Fruit fly (Drosophila melanogaster): ENCODE data around the gene CG3402.

Gene CG3402

dm6 chr3L:681793-682369, 29.2 kb upstream of the CG3402 start (continued):
- no peak for TF ChIP-seq Camta (GFP tag; optimal IDR thresholded peaks at IDR 0.05)
- TF ChIP-seq Sry-β (GFP tag; optimal IDR thresholded peaks at IDR 0.05): peak; percentile 4
- TF ChIP-seq Mrtf (GFP tag; IDR thresholded peaks at IDR 0.05): no peak
- peak in 1 of 2 experiments; percentile 33 for TF ChIP-seq Eip74EF (GFP tag; optimal IDR thresholded peaks at IDR 0.05)
- TF ChIP-seq CG4730 (GFP tag; IDR thresholded peaks at IDR 0.05): no peak
- no peak for TF ChIP-seq CG7928 (GFP tag; optimal IDR thresholded peaks at IDR 0.05)
- TF ChIP-seq usp (GFP tag; optimal IDR thresholded peaks at IDR 0.05): no peak
- peak; percentile 10 for TF ChIP-seq CG30020 (tag; optimal IDR thresholded peaks at IDR 0.05)
- TF ChIP-seq CG9609 (GFP tag; optimal IDR thresholded peaks at IDR 0.05): peak; percentile 42
- TF ChIP-seq Opbp (GFP tag; IDR thresholded peaks at IDR 0.05; ENCODE audit: partially characterized antibody): peak; percentile 46; the same call in 2 of the 3 replicates
- no peak for TF ChIP-seq CG12236 (GFP tag; optimal IDR thresholded peaks at IDR 0.05)
- TF ChIP-seq jumu (GFP tag; optimal IDR thresholded peaks at IDR 0.05): peak; percentile 2
- TF ChIP-seq CG34224 (GFP tag; IDR thresholded peaks at IDR 0.05; ENCODE audit: partially characterized antibody): peak; percentile 64
- TF ChIP-seq zfh1 (GFP tag; IDR thresholded peaks at IDR 0.05): 0 out of 3 replicates have a peak, but pooled peaks have one; percentile 36
- TF ChIP-seq sd (tag; optimal IDR thresholded peaks at IDR 0.05): peak; percentile 21
- no peak for TF ChIP-seq Doc2 (GFP tag; IDR thresholded peaks at IDR 0.05)
- TF ChIP-seq pum (GFP tag; optimal IDR thresholded peaks at IDR 0.05): no peak
- TF ChIP-seq CG33557 (GFP tag; optimal IDR thresholded peaks at IDR 0.05): peak; percentile 44
- peak; percentile 45 for TF ChIP-seq CG14710 (tag; optimal IDR thresholded peaks at IDR 0.05)
- no peak for TF ChIP-seq rib (GFP tag; IDR thresholded peaks at IDR 0.05)
- TF ChIP-seq NK7.1 (GFP tag; optimal IDR thresholded peaks at IDR 0.05): no peak
- TF ChIP-seq chif (GFP tag; optimal IDR thresholded peaks at IDR 0.05): peak in 1 of 2 experiments; percentile 41
- TF ChIP-seq CG6854 (GFP tag; optimal IDR thresholded peaks at IDR 0.05): no peak
- TF ChIP-seq CG17829 (tag; optimal IDR thresholded peaks at IDR 0.05): peak; percentile 43
- no peak for TF ChIP-seq Kr (GFP tag; optimal IDR thresholded peaks at IDR 0.05)
- no peak for TF ChIP-seq run (tag; optimal IDR thresholded peaks at IDR 0.05)
- TF ChIP-seq CG34422 (GFP tag; IDR thresholded peaks at IDR 0.05): peak; percentile 81; the same call in 1 of the 3 replicates
- TF ChIP-seq Ptx1 (GFP tag; IDR thresholded peaks at IDR 0.05): no peak
- peak; percentile 40; the same call in 1 of the 3 replicates for TF ChIP-seq knrl (GFP tag; IDR thresholded peaks at IDR 0.05; ENCODE audit: partially characterized antibody)
- no peak; the same call in 1 of the 2 replicates for TF ChIP-seq ranshi (GFP tag; IDR thresholded peaks at IDR 0.05)
- no peak for TF ChIP-seq CG17612 (GFP tag; IDR thresholded peaks at IDR 0.05)
- TF ChIP-seq CG32772 (GFP tag; IDR thresholded peaks at IDR 0.05): no peak
- TF ChIP-seq CG17912 (GFP tag; optimal IDR thresholded peaks at IDR 0.05): peak; percentile 78
- TF ChIP-seq br (optimal IDR thresholded peaks at IDR 0.05): no peak
- peak; percentile 48 for TF ChIP-seq CG9797 (GFP tag; optimal IDR thresholded peaks at IDR 0.05)
- peak; percentile 93 for TF ChIP-seq CG3838 (GFP tag; optimal IDR thresholded peaks at IDR 0.05)
- TF ChIP-seq tx (GFP tag; optimal IDR thresholded peaks at IDR 0.05): no peak
- TF ChIP-seq CG8944 (GFP tag; optimal IDR thresholded peaks at IDR 0.05): no peak
- no peak for TF ChIP-seq emc (GFP tag; optimal IDR thresholded peaks at IDR 0.05)
- TF ChIP-seq Oli (tag; optimal IDR thresholded peaks at IDR 0.05): no peak
- no peak for TF ChIP-seq Bdp1 (GFP tag; optimal IDR thresholded peaks at IDR 0.05)
- TF ChIP-seq pb (GFP tag; optimal IDR thresholded peaks at IDR 0.05): peak; percentile 50
- TF ChIP-seq CG13624 (GFP tag; optimal IDR thresholded peaks at IDR 0.05): peak; percentile 17
- TF ChIP-seq CG18011 (GFP tag; optimal IDR thresholded peaks at IDR 0.05): peak; percentile 32
- TF ChIP-seq crp (GFP tag; optimal IDR thresholded peaks at IDR 0.05): peak; percentile 72 to 96
- TF ChIP-seq CG30403 (GFP tag; optimal IDR thresholded peaks at IDR 0.05): peak; percentile 1
- TF ChIP-seq MBD-R2 (GFP tag; IDR thresholded peaks at IDR 0.05): peak; percentile 89
- TF ChIP-seq grau (tag; optimal IDR thresholded peaks at IDR 0.05): peak; percentile 39
- TF ChIP-seq cg (GFP tag; optimal IDR thresholded peaks at IDR 0.05): peak; percentile 78
- TF ChIP-seq CG11085 (GFP tag; IDR thresholded peaks at IDR 0.05): no peak

All from whole organism, embryonic.